Worm (Caenorhabditis elegans) whole organism, L1 larva: Measurements from ENCODE around the gene T26C12.2.

Experiments used
- C16A3.4 ChIP-seq: fragments of 150-350 bp; optimal IDR thresholded peaks from 2 replicates; lab custom pipeline; 2014; ENCODE audit warnings: missing biosample characterization, missing genetic modification characterization
- alr-1 ChIP-seq: fragments of 200-800 bp; sonication (Bioruptor generic); optimal IDR thresholded peaks from 2 replicates; lab custom pipeline; 2018; ENCODE audit warnings: borderline replicate concordance, mild to moderate bottlenecking, missing genetic modification characterization, missing compliant biosample characterization
- ama-1 ChIP-seq: fragments of 150-350 bp; optimal IDR thresholded peaks from 2 replicates; lab custom pipeline; 2014
- blmp-1 ChIP-seq: fragments of 150-350 bp; optimal IDR thresholded peaks from 2 replicates; lab custom pipeline; 2014; ENCODE audit warnings: missing biosample characterization, missing genetic modification characterization
- ceh-8 ChIP-seq: fragments of 200-800 bp; sonication (Bioruptor generic); optimal IDR thresholded peaks from 2 replicates; lab custom pipeline; 2018; ENCODE audit warnings: mild to moderate bottlenecking, missing genetic modification characterization, moderate library complexity, missing compliant biosample characterization
- ceh-88 ChIP-seq: fragments of 200-800 bp; sonication (Bioruptor generic); IDR thresholded peaks from 2 replicates; pipeline ENCODE4 v1.3.6; 2022; ENCODE audit warnings: missing genetic modification characterization, missing compliant biosample characterization
- ces-1 ChIP-seq: fragments of 150-350 bp; optimal IDR thresholded peaks from 2 replicates; lab custom pipeline; 2014; ENCODE audit warnings: missing biosample characterization, missing genetic modification reagents, missing genetic modification characterization
- efl-1 ChIP-seq, 4 experiments: fragments of 150-350 bp; optimal IDR thresholded peaks in 3 of 4; peaks in 1 of 4; 1 replicate in 1 of 4; 2 replicates in 3 of 4; lab custom pipeline; 2014; ENCODE audit warnings: missing biosample characterization in 2 of 4, missing genetic modification characterization in 2 of 4, missing genetic modification reagents in 2 of 4
- efl-3 ChIP-seq: fragments of 200-800 bp; sonication (Bioruptor generic); optimal IDR thresholded peaks from 2 replicates; lab custom pipeline; 2018; ENCODE audit warnings: mild to moderate bottlenecking, missing genetic modification characterization, missing compliant biosample characterization
- egl-13 ChIP-seq: sonication (generic microtip); optimal IDR thresholded peaks from 2 replicates; lab custom pipeline; 2016; ENCODE audit warnings: missing genotype, missing genetic modification reagents, missing genetic modification characterization, missing compliant biosample characterization
- elt-2 ChIP-seq: sonication (generic microtip); optimal IDR thresholded peaks from 2 replicates; lab custom pipeline; 2016; ENCODE audit warnings: missing genetic modification characterization, mild to moderate bottlenecking, inconsistent platforms, missing compliant biosample characterization, missing genetic modification reagents
- elt-3 ChIP-seq, 6 experiments: fragments of 150-350 bp in 1 of 6; sonication (generic microtip); optimal IDR thresholded peaks; 2 replicates each; lab custom pipeline; 2017 to 2018; ENCODE audit warnings: missing biosample characterization in 6 of 6, missing genetic modification characterization in 6 of 6, inconsistent platforms in 1 of 6
- fkh-8 ChIP-seq: sonication (generic microtip); optimal IDR thresholded peaks from 2 replicates; lab custom pipeline; 2016; ENCODE audit warnings: mild to moderate bottlenecking, missing genetic modification characterization, missing compliant biosample characterization
- grh-1 ChIP-seq: fragments of 200-800 bp; sonication (Bioruptor generic); IDR thresholded peaks from 2 replicates; pipeline ENCODE4 v1.3.6; 2022; ENCODE audit warnings: missing genetic modification reagents, missing genetic modification characterization, missing compliant biosample characterization
- hpl-2 ChIP-seq: fragments of 150-350 bp; optimal IDR thresholded peaks from 2 replicates; lab custom pipeline; 2014; ENCODE audit warnings: missing biosample characterization, missing genetic modification reagents, missing genetic modification characterization
- jun-1 ChIP-seq: fragments of 150-350 bp; optimal IDR thresholded peaks from 2 replicates; lab custom pipeline; 2014; ENCODE audit warnings: missing biosample characterization, missing genetic modification reagents, missing genetic modification characterization
- lin-14 ChIP-seq: fragments of 200-800 bp; sonication (Bioruptor generic); optimal IDR thresholded peaks from 2 replicates; lab custom pipeline; 2018; ENCODE audit warnings: mild to moderate bottlenecking, missing genetic modification characterization, moderate library complexity, missing compliant biosample characterization
- lin-15B ChIP-seq: fragments of 150-350 bp; sonication (generic microtip); optimal IDR thresholded peaks from 3 replicates; lab custom pipeline; 2014; ENCODE audit warnings: missing biosample characterization, missing genetic modification characterization
- lin-35 ChIP-seq, 2 experiments: fragments of 150-350 bp; optimal IDR thresholded peaks; 2 replicates each; lab custom pipeline; 2014; ENCODE audit warnings: missing biosample characterization in 2 of 2, missing genetic modification characterization in 2 of 2, missing genetic modification reagents in 2 of 2
- lir-3 ChIP-seq: sonication (generic microtip); optimal IDR thresholded peaks from 2 replicates; lab custom pipeline; 2016; ENCODE audit warnings: mild to moderate bottlenecking, missing genetic modification characterization, moderate library complexity, missing compliant biosample characterization; ENCODE audit not compliant: poor library complexity
- lsy-2 ChIP-seq, 2 experiments: fragments of 150-350 bp; optimal IDR thresholded peaks; 2 replicates each; lab custom pipeline; 2014; ENCODE audit warnings: missing biosample characterization in 2 of 2, missing genetic modification characterization in 2 of 2
- nhr-237 ChIP-seq: fragments of 150-350 bp; optimal IDR thresholded peaks from 2 replicates; lab custom pipeline; 2014; ENCODE audit warnings: missing biosample characterization, missing genetic modification characterization
- nhr-76 ChIP-seq: sonication (generic microtip); optimal IDR thresholded peaks from 2 replicates; lab custom pipeline; 2017; ENCODE audit warnings: missing biosample characterization, missing genetic modification characterization
- nhr-84 ChIP-seq: sonication (generic microtip); optimal IDR thresholded peaks from 2 replicates; lab custom pipeline; 2017; ENCODE audit warnings: missing biosample characterization, missing genetic modification characterization
- nhr-85 ChIP-seq: sonication (generic microtip); peaks from one replicate; lab custom pipeline; 2016; ENCODE audit warnings: missing genetic modification characterization, inconsistent platforms, missing compliant biosample characterization
- snpc-4 ChIP-seq: fragments of 150-350 bp; optimal IDR thresholded peaks from 2 replicates; lab custom pipeline; 2014; ENCODE audit warnings: missing biosample characterization, missing genetic modification characterization
- snu-23 ChIP-seq: sonication (generic microtip); optimal IDR thresholded peaks from 2 replicates; lab custom pipeline; 2016; ENCODE audit warnings: missing genetic modification characterization, missing compliant biosample characterization
- swsn-7 ChIP-seq: sonication (generic microtip); optimal IDR thresholded peaks from 2 replicates; lab custom pipeline; 2016; ENCODE audit warnings: missing genetic modification characterization, missing compliant biosample characterization
- unc-30 ChIP-seq: sonication (generic microtip); optimal IDR thresholded peaks from 2 replicates; lab custom pipeline; 2017; ENCODE audit warnings: missing biosample characterization, missing genetic modification characterization
- unc-62 ChIP-seq: fragments of 150-350 bp; optimal IDR thresholded peaks from 2 replicates; lab custom pipeline; 2014; ENCODE audit warnings: missing biosample characterization, missing genetic modification reagents, missing genetic modification characterization
- vab-15 ChIP-seq: sonication (generic microtip); optimal IDR thresholded peaks from 2 replicates; lab custom pipeline; 2017; ENCODE audit warnings: missing genotype, mild to moderate bottlenecking, missing genetic modification characterization, missing compliant biosample characterization
- zag-1 ChIP-seq: fragments of 150-350 bp; optimal IDR thresholded peaks from 2 replicates; lab custom pipeline; 2014; ENCODE audit warnings: missing biosample characterization, missing genetic modification characterization
- zip-4 ChIP-seq: fragments of 200-800 bp; sonication (Bioruptor generic); optimal IDR thresholded peaks from 2 replicates; lab custom pipeline; 2018; ENCODE audit warnings: mild to moderate bottlenecking, missing genetic modification characterization, moderate library complexity, missing compliant biosample characterization
- ztf-4 ChIP-seq: fragments of 150-350 bp; optimal IDR thresholded peaks from 2 replicates; lab custom pipeline; 2014; ENCODE audit warnings: missing biosample characterization, missing genetic modification characterization

T26C12.2 gene

ce11 chrIV:3294553-3295185 is 29.1 kb upstream of the T26C12.2 start, which contains the start of gene W08E12.7 (continued):
- peak; percentile 94 for TF ChIP-seq nhr-237
- TF ChIP-seq nhr-76 (tag; lab: Kevin White, UChicago), result no peak
- TF ChIP-seq elt-2, result peak; percentile 40
- TF ChIP-seq lsy-2 (tag; optimal IDR thresholded peaks at IDR 0.05; lab: Kevin White, UChicago), result peak; percentile 96 to 97
- peak; percentile 95 for TF ChIP-seq lin-14
- TF ChIP-seq nhr-85 (tag; lab: Kevin White, UChicago), result peak; percentile 94
- peak; percentile 98 for TF ChIP-seq C16A3.4 (tag; lab: Kevin White, UChicago)
- TF ChIP-seq grh-1 (GFP tag; lab: Robert Waterston, UW), result peak; percentile 75
- peak; percentile 94 to 96 for TF ChIP-seq efl-1 (optimal IDR thresholded peaks at IDR 0.05; lab: Kevin White, UChicago)
- peak; percentile 88 to 99 for TF ChIP-seq efl-1 (GFP tag; optimal IDR thresholded peaks at IDR 0.05 in 1 of 2; lab: Kevin White, UChicago)
- peak; percentile 89 for TF ChIP-seq hpl-2 (GFP tag; lab: Kevin White, UChicago)
- no peak for TF ChIP-seq ces-1
- TF ChIP-seq lir-3 (tag; lab: Kevin White, UChicago), result peak; percentile 83
- peak; percentile 93 for TF ChIP-seq swsn-7 (tag; lab: Kevin White, UChicago)
- peak; percentile 70 for TF ChIP-seq egl-13
- peak; percentile 99 for TF ChIP-seq lin-15B (tag; lab: Kevin White, UChicago)
- TF ChIP-seq nhr-84 (tag; lab: Kevin White, UChicago), result no peak
- peak; percentile 85 for TF ChIP-seq vab-15 (tag; lab: Kevin White, UChicago)
- peak; percentile 76 for TF ChIP-seq snpc-4 (tag; lab: Kevin White, UChicago)
- TF ChIP-seq fkh-8 (tag; lab: Kevin White, UChicago), result peak; percentile 97
- TF ChIP-seq zip-4 (GFP tag; lab: Kevin White, UChicago), result peak; percentile 67
- TF ChIP-seq zag-1 (tag; lab: Kevin White, UChicago), result peak; percentile 50
- TF ChIP-seq jun-1, result peak; percentile 87
- TF ChIP-seq ceh-8 (GFP tag; lab: Kevin White, UChicago), result peak; percentile 54
- peak; percentile 97 for TF ChIP-seq snu-23 (GFP tag; lab: Kevin White, UChicago)
- TF ChIP-seq, all 84 proteins: peak for 60

ce11 chrIV:3293800-3294493 is 28.4 kb upstream of the T26C12.2 start:
- TF ChIP-seq egl-13 (no peak), efl-1 (optimal IDR thresholded peaks at IDR 0.05; lab: Kevin White, UChicago) (no peak), efl-1 (GFP tag; optimal IDR thresholded peaks at IDR 0.05 in 1 of 2; lab: Kevin White, UChicago) (peak in 1 of 2 experiments; percentile 79), alr-1 (tag; lab: Kevin White, UChicago) (peak; percentile 62)

- peak; percentile 26 for TF ChIP-seq blmp-1 (tag; lab: Kevin White, UChicago)
- TF ChIP-seq unc-30 (tag; lab: Kevin White, UChicago), result no peak
- no peak for TF ChIP-seq efl-3 (GFP tag; lab: Kevin White, UChicago)
- TF ChIP-seq snu-23 (GFP tag; lab: Kevin White, UChicago), result peak; percentile 5
- peak; percentile 70 for TF ChIP-seq nhr-85 (tag; lab: Kevin White, UChicago)
- no peak for TF ChIP-seq lin-15B (tag; lab: Kevin White, UChicago)
- no peak for TF ChIP-seq elt-3 (tag; optimal IDR thresholded peaks at IDR 0.05; lab: Kevin White, UChicago)
- TF ChIP-seq unc-62, result no peak
- TF ChIP-seq ztf-4, result no peak
- no peak for TF ChIP-seq ceh-8 (GFP tag; lab: Kevin White, UChicago)
- no peak for TF ChIP-seq lin-35 (GFP tag; optimal IDR thresholded peaks at IDR 0.05; lab: Kevin White, UChicago)
- no peak for TF ChIP-seq ama-1 (lab: Kevin White, UChicago)
- TF ChIP-seq ceh-88 (GFP tag; lab: Robert Waterston, UW), result no peak
Measured at ce11 chrIV:3291977-3292561, 26.5 kb upstream of the T26C12.2 start, which contains the start of gene W08E12.8. Gene W08E12.8, plus strand, starts transcription at chrIV:3292371.
